Fruit fly (Drosophila melanogaster): ENCODE data around the gene Cow.
A peak's percentile ranks its signal among the peaks of the same experiment; 100 is the strongest.

Gene Cow

DNA sequence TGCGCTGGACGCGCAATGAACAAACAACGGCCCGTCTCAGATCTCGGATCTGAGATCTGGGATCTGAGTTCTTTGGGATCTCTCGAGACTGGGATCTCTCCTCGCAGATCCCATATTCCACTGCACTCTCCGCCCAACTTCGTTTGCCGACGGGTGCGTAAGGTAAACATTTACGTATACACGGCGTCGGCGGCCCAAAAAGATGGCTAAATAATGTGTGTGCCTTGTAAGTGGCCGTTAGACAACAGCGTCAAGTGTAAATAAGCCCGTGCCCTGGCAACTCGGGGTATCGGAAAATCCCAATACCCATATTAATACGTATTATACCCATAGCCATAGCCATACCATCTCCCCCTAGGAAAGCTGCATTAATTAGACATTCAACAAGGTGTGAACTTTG, 22.2 kb upstream of the Cow start:
- TF ChIP-seq fd96Ca (GFP tag; IDR thresholded peaks at IDR 0.05) = no peak
- TF ChIP-seq Pif1A (GFP tag; optimal IDR thresholded peaks at IDR 0.05) = no peak
- TF ChIP-seq D1 (tag; optimal IDR thresholded peaks at IDR 0.05) = no peak

DNA sequence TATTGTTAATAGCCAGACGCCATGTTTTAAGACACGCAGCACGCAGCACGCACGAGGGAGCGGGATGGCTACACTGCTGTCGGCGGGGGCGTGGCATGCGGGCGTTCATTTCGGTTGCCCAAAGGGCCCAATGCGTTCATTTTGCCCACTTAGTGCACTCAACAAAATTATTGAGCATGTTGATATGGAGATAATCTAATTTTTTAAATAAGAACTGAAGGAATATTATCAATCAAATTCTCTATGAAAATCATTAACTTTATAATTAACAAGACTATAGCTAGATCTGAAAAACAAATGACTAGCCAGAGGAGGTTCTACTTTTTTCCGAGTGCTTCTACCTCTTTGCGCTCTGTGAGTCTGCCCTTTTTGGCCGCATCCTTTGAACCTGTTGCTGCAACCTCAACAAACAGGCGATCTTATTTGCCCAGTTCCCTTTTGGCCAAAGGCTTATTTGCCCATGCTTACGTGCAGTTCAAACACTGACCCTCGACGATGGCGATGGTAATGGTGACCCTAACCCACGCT, 20.8 kb upstream of the Cow start:
- TF ChIP-seq Snoo (tag; optimal IDR thresholded peaks at IDR 0.05) (peak; percentile 2), CG9948 (tag; optimal IDR thresholded peaks at IDR 0.05) (no peak)

DNA sequence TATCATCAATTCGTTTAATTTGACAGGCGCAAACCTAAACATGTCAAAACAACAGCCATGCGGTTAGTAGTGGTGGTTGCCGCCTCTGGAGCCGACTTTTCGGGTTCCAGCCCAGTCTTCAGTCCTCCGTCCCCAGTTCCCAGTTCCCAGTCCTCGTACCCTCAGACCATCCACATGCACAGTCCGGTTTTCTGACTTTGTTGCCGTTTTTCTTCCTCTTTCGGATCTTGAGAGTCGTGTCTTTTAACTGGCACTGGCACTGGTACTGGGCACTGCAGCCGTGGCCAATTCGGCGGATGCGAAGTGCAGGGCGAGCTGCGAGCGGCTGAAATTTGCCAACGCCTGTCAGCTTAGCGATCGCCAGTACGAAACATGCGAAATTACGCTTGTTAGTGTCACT, 19.8 kb upstream of the Cow start:
- TF ChIP-seq D1 (tag; optimal IDR thresholded peaks at IDR 0.05) (no peak), CG8159 (tag; optimal IDR thresholded peaks at IDR 0.05) (no peak), CG34367 (tag; optimal IDR thresholded peaks at IDR 0.05) (no peak)

DNA sequence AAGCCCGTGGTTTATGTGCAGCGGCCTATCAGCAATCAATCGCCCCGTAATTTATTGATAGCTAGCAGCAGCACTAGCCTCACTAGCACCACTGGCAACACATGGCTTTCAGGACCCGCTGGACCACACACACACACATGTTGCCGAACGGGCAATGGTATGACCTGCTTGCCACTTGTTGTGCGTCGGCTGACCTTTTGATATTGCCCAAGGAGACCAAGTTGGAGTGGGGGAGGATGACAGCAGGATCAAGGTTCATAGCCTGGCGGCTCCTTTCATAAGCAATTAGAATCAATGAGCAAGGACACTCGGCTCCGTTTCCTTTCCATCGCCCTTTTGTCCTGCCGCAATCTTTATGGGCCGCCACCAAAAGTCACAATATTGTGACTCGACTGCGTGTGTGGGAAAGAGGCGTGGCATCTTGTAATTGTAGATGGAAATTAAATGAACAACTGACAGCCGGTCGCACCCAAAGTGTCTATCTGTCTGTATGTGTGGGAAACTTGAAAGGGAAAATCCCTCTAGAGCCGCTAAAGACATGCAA, 18.9 kb upstream of the Cow start:
- no peak for TF ChIP-seq Snoo (tag; optimal IDR thresholded peaks at IDR 0.05)
- TF ChIP-seq Ets98B (GFP tag; IDR thresholded peaks at IDR 0.05) = no peak
- no peak for TF ChIP-seq Pif1A (GFP tag; optimal IDR thresholded peaks at IDR 0.05)
- TF ChIP-seq CG9948 (tag; optimal IDR thresholded peaks at IDR 0.05) = no peak
- TF ChIP-seq CG15710 (tag; optimal IDR thresholded peaks at IDR 0.05) = no peak

DNA sequence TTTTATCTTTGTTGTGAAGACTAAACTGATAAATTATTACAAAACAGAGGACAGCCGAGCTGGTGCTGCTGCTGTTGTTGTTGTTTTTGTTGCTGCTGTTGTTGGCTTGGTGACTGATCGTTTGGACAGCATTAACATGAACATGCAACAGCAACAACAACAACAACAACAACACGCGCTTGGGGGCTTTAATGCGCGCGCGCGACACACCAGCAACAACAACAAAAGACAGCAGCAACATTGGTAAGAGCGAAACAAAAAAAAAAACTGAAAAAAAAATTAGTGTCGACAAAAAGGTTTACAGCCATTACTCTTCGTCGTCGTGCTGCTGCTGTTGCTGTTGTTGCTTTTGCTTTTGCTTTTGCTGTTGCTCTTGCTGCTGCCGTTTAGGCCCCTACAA, 18.4 kb upstream of the Cow start:
- TF ChIP-seq Snoo (tag; optimal IDR thresholded peaks at IDR 0.05) = no peak
- TF ChIP-seq fd96Ca (GFP tag; IDR thresholded peaks at IDR 0.05) = 0 out of 3 replicates have a peak, but pooled peaks have one; percentile 8

DNA sequence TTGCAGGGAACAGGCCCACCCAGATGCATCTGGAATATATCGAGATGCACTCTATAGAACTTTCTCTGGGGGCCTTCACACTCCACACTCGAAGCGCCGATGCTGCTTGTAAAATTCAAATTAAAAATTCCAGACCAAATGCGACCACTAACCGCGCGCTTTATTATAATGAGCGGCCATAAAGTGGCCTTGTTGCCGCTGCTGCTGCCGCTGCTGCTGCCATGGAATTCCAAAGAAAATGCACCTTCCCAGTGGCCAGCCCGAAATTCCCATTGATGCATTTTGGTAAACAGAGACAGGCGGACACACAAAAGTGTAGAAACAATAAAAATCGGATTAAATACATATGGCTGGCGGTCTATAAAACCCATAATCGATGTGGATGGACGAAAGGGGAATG, 17.7 kb upstream of the Cow start:
- TF ChIP-seq gl (tag; optimal IDR thresholded peaks at IDR 0.05) (no peak), CG17806 (tag; optimal IDR thresholded peaks at IDR 0.05) (no peak), CG10348 (GFP tag; IDR thresholded peaks at IDR 0.05) (no peak), CG34367 (tag; optimal IDR thresholded peaks at IDR 0.05) (no peak), fd96Ca (GFP tag; IDR thresholded peaks at IDR 0.05) (no peak), CG12605 (GFP tag; IDR thresholded peaks at IDR 0.05) (no peak), Snoo (tag; optimal IDR thresholded peaks at IDR 0.05) (no peak), CG8301 (tag; optimal IDR thresholded peaks at IDR 0.05) (no peak), Pif1B (GFP tag; optimal IDR thresholded peaks at IDR 0.05) (no peak)

DNA sequence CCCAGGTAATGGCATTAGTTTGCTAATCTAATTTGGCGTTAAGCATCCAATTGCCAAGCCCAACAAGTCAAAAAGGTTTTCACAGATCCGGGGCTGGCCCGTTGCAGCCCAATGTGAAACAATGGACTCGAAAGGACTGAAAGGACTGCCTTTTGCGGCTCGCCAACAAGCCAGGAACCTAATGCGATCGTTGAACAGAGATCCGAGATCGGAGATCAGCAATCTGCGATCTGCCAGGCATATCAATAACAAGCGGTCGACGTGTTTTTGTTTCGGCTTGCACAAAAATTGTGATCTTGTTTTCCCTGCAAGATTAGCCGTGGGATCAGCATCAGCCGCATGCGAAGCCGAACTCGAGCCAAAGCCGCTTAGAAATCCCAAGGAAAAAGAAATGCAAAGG, 17.1 kb upstream of the Cow start:
- TF ChIP-seq Snoo (tag; optimal IDR thresholded peaks at IDR 0.05) (no peak), CG8301 (tag; optimal IDR thresholded peaks at IDR 0.05) (no peak), rn (GFP tag; IDR thresholded peaks at IDR 0.05) (no peak), D1 (tag; optimal IDR thresholded peaks at IDR 0.05) (no peak), Pif1A (GFP tag; optimal IDR thresholded peaks at IDR 0.05) (no peak), CG34367 (tag; optimal IDR thresholded peaks at IDR 0.05) (no peak), CG4496 (GFP tag; IDR thresholded peaks at IDR 0.05) (no peak), CG10348 (GFP tag; IDR thresholded peaks at IDR 0.05) (no peak)

DNA sequence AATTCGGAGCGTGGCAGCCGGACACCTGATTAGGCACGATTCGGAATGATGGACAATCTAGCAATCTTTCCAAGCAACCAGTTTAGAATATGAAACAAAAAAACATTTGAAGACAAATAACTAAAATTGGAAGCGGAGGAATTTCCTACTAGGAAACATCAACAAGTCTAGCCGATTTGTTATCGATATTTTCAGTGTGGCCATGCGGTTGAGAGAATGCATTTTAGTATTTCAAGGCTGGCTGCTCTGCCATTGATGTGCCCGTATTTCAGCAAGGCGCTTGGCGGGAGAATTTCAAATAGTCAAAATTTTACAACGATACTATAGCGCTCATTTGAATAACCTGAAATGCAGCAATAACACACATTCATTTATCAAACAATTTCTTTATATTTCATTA, 15.3 kb upstream of the Cow start, which contains the start of gene CG31457:
Gene CG31457, minus strand, starts transcription at position 186 of the 400 bp plus-strand sequence.
- no peak for TF ChIP-seq CG4496 (GFP tag; IDR thresholded peaks at IDR 0.05)
- TF ChIP-seq CG13204 (GFP tag; optimal IDR thresholded peaks at IDR 0.05) = no peak
- no peak for TF ChIP-seq EcR (GFP tag; optimal IDR thresholded peaks at IDR 0.05)
- TF ChIP-seq CG15710 (tag; optimal IDR thresholded peaks at IDR 0.05) = no peak
- no peak for TF ChIP-seq CG9948 (tag; optimal IDR thresholded peaks at IDR 0.05)
- no peak for TF ChIP-seq Snoo (tag; optimal IDR thresholded peaks at IDR 0.05)

DNA sequence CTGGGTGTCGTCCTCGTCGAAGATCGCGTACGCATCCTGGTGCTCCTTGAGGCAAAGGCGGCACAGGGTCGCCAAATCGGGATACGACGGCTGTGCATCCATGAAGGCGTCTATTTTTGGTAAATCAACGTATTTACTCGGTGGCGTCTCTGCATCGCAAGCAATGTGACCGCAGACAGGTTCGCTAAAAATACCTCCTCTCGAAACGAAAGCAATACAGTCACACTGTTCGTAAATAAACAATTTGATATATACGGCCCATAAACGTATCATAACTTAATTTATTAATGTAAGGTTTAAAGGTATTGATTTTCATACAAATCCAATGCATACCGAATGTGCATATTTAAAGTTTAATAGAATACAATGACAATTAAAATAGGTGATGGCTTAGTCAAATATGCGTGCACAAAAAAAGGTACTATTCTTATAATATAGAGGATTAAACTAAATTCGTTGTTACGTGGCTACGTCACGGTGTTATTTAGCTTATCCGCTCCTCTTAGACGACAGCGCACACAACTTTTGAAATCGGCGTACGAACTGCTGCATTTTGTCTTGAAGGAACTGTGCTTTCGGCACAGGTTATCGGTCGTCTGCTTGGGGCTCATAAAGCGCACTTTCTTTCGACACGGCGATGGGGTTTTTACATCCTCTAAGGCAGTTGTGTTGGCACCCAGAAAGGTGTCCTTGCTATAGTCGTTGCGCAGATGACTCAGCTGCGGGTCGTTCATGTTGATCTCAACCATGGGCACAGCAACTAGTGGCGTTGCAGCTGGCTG, 13.9 kb upstream of the Cow start, which contains the start of gene CG31365:
Gene CG31365, minus strand, starts transcription at position 182 of the 782 bp plus-strand sequence.
- no peak for TF ChIP-seq CG17806 (tag; optimal IDR thresholded peaks at IDR 0.05)
- no peak for TF ChIP-seq CG9948 (tag; optimal IDR thresholded peaks at IDR 0.05)
- no peak for TF ChIP-seq Snoo (tag; optimal IDR thresholded peaks at IDR 0.05)
- no peak for TF ChIP-seq fd96Ca (GFP tag; IDR thresholded peaks at IDR 0.05)
- TF ChIP-seq CG4496 (GFP tag; IDR thresholded peaks at IDR 0.05) = no peak
- no peak for TF ChIP-seq CG32121 (GFP tag; IDR thresholded peaks at IDR 0.05)
- no peak for TF ChIP-seq rn (GFP tag; IDR thresholded peaks at IDR 0.05)

Data from whole organism, pupa.